Worm (Caenorhabditis elegans) whole organism, mixed stage, embryonic: ENCODE results near the gene ZK512.2.

Experiments
- M03D4.4 ChIP-seq: sonication (generic microtip); optimal IDR thresholded peaks from 2 replicates; lab custom pipeline; 2017; ENCODE audit warnings: mild to moderate bottlenecking, missing genetic modification characterization, missing compliant biosample characterization
- bed-3 ChIP-seq: fragments of 200-800 bp; sonication (Bioruptor generic); optimal IDR thresholded peaks from 3 replicates; lab custom pipeline; 2018; ENCODE audit warnings: mild to moderate bottlenecking, missing genetic modification characterization, moderate library complexity, missing compliant biosample characterization
- blmp-1 ChIP-seq: fragments of 150-350 bp; optimal IDR thresholded peaks from 2 replicates; lab custom pipeline; 2014; ENCODE audit warnings: missing biosample characterization, missing genetic modification characterization
- ceh-39 ChIP-seq: fragments of 150-350 bp; optimal IDR thresholded peaks from 2 replicates; lab custom pipeline; 2014; ENCODE audit warnings: missing biosample characterization, missing genetic modification characterization
- ceh-43 ChIP-seq: fragments of 200-800 bp; sonication (Bioruptor generic); optimal IDR thresholded peaks from 2 replicates; lab custom pipeline; 2018; ENCODE audit warnings: mild to moderate bottlenecking, missing genetic modification characterization, moderate library complexity, missing compliant biosample characterization
- ceh-83 ChIP-seq: fragments of 200-800 bp; sonication (Bioruptor generic); optimal IDR thresholded peaks from 2 replicates; lab custom pipeline; 2018; ENCODE audit warnings: mild to moderate bottlenecking, missing genetic modification characterization, missing compliant biosample characterization
- ces-1 ChIP-seq: fragments of 150-350 bp; optimal IDR thresholded peaks from 2 replicates; lab custom pipeline; 2014; ENCODE audit warnings: missing biosample characterization, missing genetic modification reagents, missing genetic modification characterization
- cnd-1 ChIP-seq: fragments of 200-800 bp; sonication (Bioruptor generic); optimal IDR thresholded peaks from 2 replicates; lab custom pipeline; 2018; ENCODE audit warnings: mild to moderate bottlenecking, missing genetic modification characterization, missing compliant biosample characterization
- drap-1 ChIP-seq: fragments of 200-800 bp; sonication (Bioruptor generic); optimal IDR thresholded peaks from 3 replicates; lab custom pipeline; 2018; ENCODE audit warnings: mild to moderate bottlenecking, missing genetic modification characterization, missing compliant biosample characterization
- elt-1 ChIP-seq: sonication (generic microtip); optimal IDR thresholded peaks from 2 replicates; lab custom pipeline; 2017; ENCODE audit warnings: missing genetic modification characterization, mild to moderate bottlenecking, missing compliant biosample characterization, antibody characterized with exemption, moderate library complexity, borderline replicate concordance; ENCODE audit not compliant: insufficient read depth
- elt-3 ChIP-seq: fragments of 150-350 bp; optimal IDR thresholded peaks from 2 replicates; lab custom pipeline; 2014; ENCODE audit warnings: missing biosample characterization, missing genetic modification characterization
- flh-1 ChIP-seq: fragments of 200-800 bp; sonication (Bioruptor generic); optimal IDR thresholded peaks from 2 replicates; lab custom pipeline; 2018; ENCODE audit warnings: mild to moderate bottlenecking, missing genetic modification characterization, moderate library complexity, missing compliant biosample characterization
- ham-2 ChIP-seq: fragments of 200-800 bp; sonication (Bioruptor generic); optimal IDR thresholded peaks from 2 replicates; lab custom pipeline; 2018; ENCODE audit warnings: mild to moderate bottlenecking, missing genetic modification characterization, missing compliant biosample characterization
- hlh-1 ChIP-seq: fragments of 150-350 bp; optimal IDR thresholded peaks from 2 replicates; lab custom pipeline; 2014; ENCODE audit warnings: missing biosample characterization, missing genetic modification reagents, missing genetic modification characterization
- lin-13 ChIP-seq: fragments of 150-350 bp; optimal IDR thresholded peaks from 2 replicates; lab custom pipeline; 2014; ENCODE audit warnings: missing biosample characterization, missing genetic modification characterization
- lsy-2 ChIP-seq: fragments of 150-350 bp; optimal IDR thresholded peaks from 2 replicates; lab custom pipeline; 2014; ENCODE audit warnings: missing biosample characterization, missing genetic modification characterization
- mab-5 ChIP-seq: fragments of 150-350 bp; optimal IDR thresholded peaks from 2 replicates; lab custom pipeline; 2014; ENCODE audit warnings: missing biosample characterization, missing genetic modification characterization
- mep-1 ChIP-seq: fragments of 150-350 bp; optimal IDR thresholded peaks from 2 replicates; lab custom pipeline; 2017; ENCODE audit warnings: missing biosample characterization, missing genetic modification reagents, missing genetic modification characterization, inconsistent platforms
- mls-2 ChIP-seq: sonication (generic microtip); optimal IDR thresholded peaks from 2 replicates; lab custom pipeline; 2016; ENCODE audit warnings: mild to moderate bottlenecking, missing genetic modification characterization, moderate library complexity, missing compliant biosample characterization
- nhr-12 ChIP-seq: fragments of 150-350 bp; optimal IDR thresholded peaks from 2 replicates; lab custom pipeline; 2014; ENCODE audit warnings: missing biosample characterization, missing genetic modification characterization
- nhr-2 ChIP-seq: fragments of 150-350 bp; optimal IDR thresholded peaks from 2 replicates; lab custom pipeline; 2014; ENCODE audit warnings: missing biosample characterization, missing genetic modification characterization
- sem-2 ChIP-seq: fragments of 200-800 bp; sonication (Bioruptor generic); optimal IDR thresholded peaks from 2 replicates; lab custom pipeline; 2018; ENCODE audit warnings: mild to moderate bottlenecking, missing genetic modification characterization, missing compliant biosample characterization
- snpc-4 ChIP-seq: fragments of 150-350 bp; optimal IDR thresholded peaks from 2 replicates; lab custom pipeline; 2014; ENCODE audit warnings: missing biosample characterization, missing genetic modification characterization
- tbx-8 ChIP-seq: fragments of 200-800 bp; sonication (Bioruptor generic); optimal IDR thresholded peaks from 2 replicates; lab custom pipeline; 2018; ENCODE audit warnings: mild to moderate bottlenecking, missing genetic modification characterization, moderate library complexity, missing compliant biosample characterization
- unc-120 ChIP-seq: sonication (generic microtip); optimal IDR thresholded peaks from 2 replicates; lab custom pipeline; 2017; ENCODE audit warnings: missing genetic modification characterization, missing compliant biosample characterization; ENCODE audit not compliant: poor library complexity, severe bottlenecking
- unc-39 ChIP-seq: fragments of 150-350 bp; optimal IDR thresholded peaks from 2 replicates; lab custom pipeline; 2014; ENCODE audit warnings: missing biosample characterization, missing genetic modification characterization
- unc-62 ChIP-seq: fragments of 150-350 bp; optimal IDR thresholded peaks from 2 replicates; lab custom pipeline; 2014; ENCODE audit warnings: missing biosample characterization, missing genetic modification reagents, missing genetic modification characterization
- ztf-11 ChIP-seq: fragments of 150-350 bp; optimal IDR thresholded peaks from 2 replicates; lab custom pipeline; 2014; ENCODE audit warnings: missing biosample characterization, missing genetic modification characterization

ZK512.2 gene

DNA sequence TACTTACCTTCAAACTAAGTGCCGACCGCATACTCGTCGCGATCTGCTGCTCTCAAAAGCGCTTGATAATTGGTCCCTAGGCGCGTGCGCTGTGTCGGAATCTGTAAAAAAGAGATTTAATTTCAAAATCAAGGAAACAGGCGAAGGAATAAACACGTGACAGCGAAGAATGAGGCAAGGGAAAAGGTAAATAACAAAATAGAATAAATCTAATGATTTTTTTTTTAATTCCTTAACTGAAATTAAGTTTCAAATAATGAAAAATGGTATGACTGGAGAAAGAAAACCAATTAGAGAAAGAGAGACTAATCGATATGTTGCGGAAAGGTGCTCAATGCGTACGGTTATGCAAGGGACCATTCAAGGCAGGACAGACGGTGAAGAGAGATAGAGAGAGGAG lies 35.4 kb downstream of the ZK512.2 start, which contains the start of gene cya-1:
cya-1 (minus strand) TSS at position 101 of the 400 bp plus-strand sequence.
- TF ChIP-seq unc-39 (tag; lab: Kevin White, UChicago) = no peak
- no peak for TF ChIP-seq M03D4.4
- peak; percentile 28 for TF ChIP-seq ceh-39 (tag; lab: Kevin White, UChicago)
- no peak for TF ChIP-seq hlh-1 (tag; lab: Kevin White, UChicago)

DNA sequence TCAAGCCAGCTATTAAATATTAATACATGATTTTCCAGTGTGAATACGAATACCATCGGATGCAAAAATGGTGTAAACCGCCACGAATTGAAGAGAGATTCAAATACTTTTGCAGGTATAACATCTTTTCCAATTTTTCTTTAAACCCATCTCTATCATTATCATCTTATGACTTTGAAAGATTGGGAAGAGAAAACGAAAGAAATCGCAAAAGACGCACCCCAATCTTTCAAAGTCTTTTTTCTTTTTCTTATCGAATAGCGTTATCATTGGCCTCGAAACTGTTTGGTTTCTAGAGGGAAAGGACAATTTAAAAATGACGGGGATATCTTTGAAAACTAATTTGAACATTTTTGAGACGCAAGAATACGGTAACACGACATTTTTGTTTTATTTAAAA lies 38.9 kb downstream of the ZK512.2 start:
- TF ChIP-seq bed-3 (GFP tag; lab: Kevin White, UChicago) (no peak), ceh-83 (GFP tag; lab: Kevin White, UChicago) (no peak), drap-1 (no peak), flh-1 (GFP tag; lab: Kevin White, UChicago) (no peak), mep-1 (tag; lab: Kevin White, UChicago) (no peak), lsy-2 (tag; lab: Kevin White, UChicago) (no peak), lin-13 (tag; lab: Kevin White, UChicago) (no peak), nhr-2 (tag; lab: Kevin White, UChicago) (no peak), ces-1 (no peak)

DNA sequence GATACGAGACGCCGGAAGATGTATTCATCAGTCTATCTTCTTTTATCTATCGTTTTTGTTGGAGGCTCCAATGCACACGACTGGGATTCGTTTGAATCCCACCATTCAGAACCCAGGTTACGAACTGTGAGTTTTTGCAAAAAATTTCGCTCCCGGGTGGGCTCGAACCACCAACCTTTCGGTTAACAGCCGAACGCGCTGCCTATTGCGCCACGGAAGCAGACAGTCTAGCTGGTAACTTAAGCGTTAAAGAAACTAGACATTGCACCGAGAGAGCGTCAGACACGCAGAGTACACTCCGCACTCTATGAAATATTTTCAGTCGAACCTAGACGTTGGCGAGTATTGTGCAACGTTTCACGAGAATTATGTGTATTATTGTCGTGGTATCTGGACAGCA lies 40.5 kb downstream of the ZK512.2 start:
- TF ChIP-seq hlh-1 (tag; lab: Kevin White, UChicago) (no peak), unc-120 (tag; lab: Kevin White, UChicago) (peak; percentile 20), mls-2 (tag; lab: Kevin White, UChicago) (no peak), cnd-1 (tag; lab: Kevin White, UChicago) (peak; percentile 79), ceh-39 (tag; lab: Kevin White, UChicago) (no peak), nhr-2 (tag; lab: Kevin White, UChicago) (no peak), ceh-43 (GFP tag; lab: Kevin White, UChicago) (peak; percentile 18), mep-1 (tag; lab: Kevin White, UChicago) (no peak), M03D4.4 (peak; percentile 74), tbx-8 (GFP tag; lab: Kevin White, UChicago) (peak; percentile 58), ceh-83 (GFP tag; lab: Kevin White, UChicago) (peak; percentile 20), ham-2 (peak; percentile 41), flh-1 (GFP tag; lab: Kevin White, UChicago) (peak; percentile 6), sem-2 (peak; percentile 71), drap-1 (peak; percentile 69)

DNA sequence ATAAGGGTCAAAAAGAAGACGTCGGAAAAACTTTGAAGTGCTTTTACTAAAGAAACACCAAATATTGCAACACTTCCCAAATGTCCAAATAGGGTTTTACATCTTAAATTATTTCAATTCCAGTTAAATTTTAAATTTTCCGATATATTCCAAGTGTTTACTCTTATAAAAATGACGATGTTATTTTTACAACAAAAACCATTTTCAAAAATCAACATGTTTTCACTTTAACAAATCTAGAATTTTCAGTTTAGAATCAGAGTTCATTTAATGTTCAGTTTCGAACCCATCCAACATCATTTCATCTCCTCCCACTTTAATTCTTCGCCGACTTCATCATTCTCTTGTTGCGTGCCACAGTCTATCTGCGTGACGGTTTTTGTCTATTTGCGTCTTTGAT lies 41.0 kb downstream of the ZK512.2 start, which contains the start of gene dos-1:
dos-1 (plus strand) TSS at position 301 of the 400 bp plus-strand sequence.
- TF ChIP-seq unc-120 (tag; lab: Kevin White, UChicago) (no peak), nhr-2 (tag; lab: Kevin White, UChicago) (no peak), bed-3 (GFP tag; lab: Kevin White, UChicago) (no peak), elt-1 (tag; lab: Kevin White, UChicago) (no peak), ceh-83 (GFP tag; lab: Kevin White, UChicago) (no peak), mab-5 (tag; lab: Kevin White, UChicago) (no peak), ztf-11 (tag; lab: Kevin White, UChicago) (no peak), ces-1 (no peak), blmp-1 (tag; lab: Kevin White, UChicago) (no peak), unc-62 (GFP tag; lab: Kevin White, UChicago) (no peak), lsy-2 (tag; lab: Kevin White, UChicago) (no peak), cnd-1 (tag; lab: Kevin White, UChicago) (no peak), elt-3 (tag; lab: Kevin White, UChicago) (no peak), sem-2 (no peak)

DNA sequence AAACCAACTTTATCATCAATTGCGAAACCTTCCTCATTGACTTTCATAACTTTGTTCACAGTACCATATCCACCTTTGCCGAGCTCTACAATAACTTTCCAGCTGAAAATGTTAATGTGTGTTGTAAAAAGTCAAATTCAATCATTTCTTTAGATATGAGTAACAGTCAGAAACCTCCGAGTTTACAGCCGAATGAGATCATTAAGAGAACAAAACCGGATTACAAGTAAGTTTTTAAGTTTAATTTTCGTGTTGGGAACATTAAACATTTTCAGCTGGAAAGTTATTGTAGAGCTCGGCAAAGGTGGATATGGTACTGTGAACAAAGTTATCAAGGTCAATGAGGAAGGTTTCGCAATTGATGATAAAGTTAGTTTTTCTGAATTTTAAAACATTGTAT lies 43.4 kb downstream of the ZK512.2 start, which contains the start of gene ZK507.1:
ZK507.1 (minus strand) TSS at position 101 of the 400 bp plus-strand sequence.
- TF ChIP-seq snpc-4 (tag; lab: Kevin White, UChicago) = no peak
- TF ChIP-seq cnd-1 (tag; lab: Kevin White, UChicago) = no peak
- no peak for TF ChIP-seq nhr-12 (tag; lab: Kevin White, UChicago)
- no peak for TF ChIP-seq unc-39 (tag; lab: Kevin White, UChicago)
- TF ChIP-seq, all 35 proteins: peak for 0
